Worm (Caenorhabditis elegans) whole organism, midembryonic: ENCODE results near the gene egl-8.

Experiments used
- T22C8.4 ChIP-seq: fragments of 200-800 bp; sonication (Bioruptor generic); IDR thresholded peaks from 2 replicates; pipeline ENCODE4 v1.3.6; 2022; ENCODE audit warnings: missing genetic modification characterization, missing compliant biosample characterization
- cog-1 ChIP-seq: sonication (generic microtip); optimal IDR thresholded peaks from 2 replicates; lab custom pipeline; 2016; ENCODE audit warnings: missing genetic modification characterization, missing compliant biosample characterization
- ref-1 ChIP-seq: fragments of 200-800 bp; sonication (Bioruptor generic); conservative IDR thresholded peaks from 2 replicates; pipeline ENCODE4 v1.3.6; 2022; ENCODE audit warnings: missing genetic modification reagents, missing genetic modification characterization, missing compliant biosample characterization
- tab-1 ChIP-seq: fragments of 200-800 bp; sonication (Bioruptor generic); IDR thresholded peaks from 2 replicates; pipeline ENCODE4 v1.3.6; 2022; ENCODE audit warnings: missing genetic modification characterization, missing compliant biosample characterization
- ztf-29 ChIP-seq: fragments of 200-800 bp; sonication (Bioruptor generic); IDR thresholded peaks from 2 replicates; pipeline ENCODE4 v1.3.6; 2022; ENCODE audit warnings: missing genetic modification reagents, missing genetic modification characterization, missing compliant biosample characterization

DNA sequence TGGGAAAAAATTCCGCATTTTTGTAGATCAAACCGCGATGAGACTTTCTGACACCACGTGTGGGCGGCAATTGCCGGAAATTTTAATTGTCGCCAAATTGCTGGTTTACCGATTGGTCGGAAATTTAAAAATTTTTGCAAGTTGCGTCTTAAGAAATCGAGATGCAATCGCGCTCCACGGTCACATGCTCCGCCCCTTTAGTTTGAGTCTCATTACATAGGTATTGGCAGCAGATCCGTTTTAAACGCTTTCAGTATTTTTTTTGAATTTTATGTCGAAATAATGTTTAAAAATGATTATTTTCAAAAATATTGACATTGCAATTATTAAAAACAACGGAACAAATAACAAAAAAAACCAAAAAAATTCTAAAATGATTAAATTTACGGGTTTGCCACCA lies 8.9 kb upstream of the egl-8 start:
- TF ChIP-seq cog-1 (tag; lab: Kevin White, UChicago) (no peak), tab-1 (GFP tag; lab: Robert Waterston, UW) (no peak), T22C8.4 (GFP tag; lab: Robert Waterston, UW) (no peak), ztf-29 (GFP tag; lab: Robert Waterston, UW) (no peak), ref-1 (GFP tag; lab: Robert Waterston, UW) (no peak)
